Worm (Caenorhabditis elegans) whole organism, early embryonic: Measurements from ENCODE around the gene C49H3.3.
A peak's percentile ranks its signal among the peaks of the same experiment; 100 is the strongest.

Experiments used
- B0310.2 ChIP-seq: sonication (generic microtip); optimal IDR thresholded peaks from 2 replicates; lab custom pipeline; 2016; ENCODE audit warnings: mild to moderate bottlenecking, missing genetic modification characterization, missing compliant biosample characterization
- F13C5.2 ChIP-seq: sonication (generic microtip); optimal IDR thresholded peaks from 2 replicates; lab custom pipeline; 2017; ENCODE audit warnings: mild to moderate bottlenecking, missing genetic modification characterization, inconsistent platforms, missing compliant biosample characterization
- aly-1 ChIP-seq: sonication (generic microtip); optimal IDR thresholded peaks from 2 replicates; lab custom pipeline; 2016; ENCODE audit warnings: missing genetic modification characterization, missing compliant biosample characterization
- ama-1 ChIP-seq: fragments of 150-350 bp; optimal IDR thresholded peaks from 2 replicates; lab custom pipeline; 2014
- ceh-13 ChIP-seq: fragments of 200-800 bp; sonication (Bioruptor generic); optimal IDR thresholded peaks from 2 replicates; lab custom pipeline; 2018; ENCODE audit warnings: mild to moderate bottlenecking, missing genetic modification characterization, missing compliant biosample characterization
- ceh-36 ChIP-seq: sonication (generic microtip); optimal IDR thresholded peaks from 2 replicates; lab custom pipeline; 2016; ENCODE audit warnings: missing genetic modification characterization, inconsistent platforms, missing compliant biosample characterization
- ets-7 ChIP-seq: sonication (generic microtip); optimal IDR thresholded peaks from 2 replicates; lab custom pipeline; 2016; ENCODE audit warnings: missing genotype, missing genetic modification characterization, missing compliant biosample characterization
- flt-1 ChIP-seq: fragments of 200-800 bp; sonication (Bioruptor generic); IDR thresholded peaks from 2 replicates; pipeline ENCODE4 v1.3.6; 2022; ENCODE audit warnings: missing genetic modification characterization, missing compliant biosample characterization
- hmbx-1 ChIP-seq: sonication (generic microtip); optimal IDR thresholded peaks from 2 replicates; lab custom pipeline; 2016; ENCODE audit warnings: mild to moderate bottlenecking, missing genetic modification characterization, missing compliant biosample characterization
- hmg-4 ChIP-seq: fragments of 200-800 bp; sonication (Bioruptor generic); optimal IDR thresholded peaks from 2 replicates; lab custom pipeline; 2018; ENCODE audit warnings: mild to moderate bottlenecking, missing genetic modification characterization, missing compliant biosample characterization
- hnd-1 ChIP-seq: sonication (generic microtip); optimal IDR thresholded peaks from 2 replicates; lab custom pipeline; 2016; ENCODE audit warnings: missing genetic modification characterization, missing compliant biosample characterization
- pes-1 ChIP-seq: fragments of 200-800 bp; sonication (Bioruptor generic); IDR thresholded peaks from 2 replicates; pipeline ENCODE4 v1.3.6; 2022; ENCODE audit warnings: missing genetic modification reagents, missing genetic modification characterization, missing compliant biosample characterization
- scrt-1 ChIP-seq: fragments of 200-800 bp; sonication (Bioruptor generic); IDR thresholded peaks from 2 replicates; pipeline ENCODE4 v1.3.6; 2022; ENCODE audit warnings: missing genetic modification characterization, missing compliant biosample characterization
- sea-1 ChIP-seq: fragments of 200-800 bp; sonication (Bioruptor generic); conservative IDR thresholded peaks from 2 replicates; pipeline ENCODE4 v1.3.6; 2022; ENCODE audit warnings: missing genetic modification characterization, missing compliant biosample characterization
- tbx-11 ChIP-seq: fragments of 200-800 bp; sonication (Bioruptor generic); IDR thresholded peaks from 2 replicates; pipeline ENCODE4 v1.3.6; 2022; ENCODE audit warnings: missing genetic modification characterization, missing compliant biosample characterization
- tbx-37 ChIP-seq: fragments of 200-800 bp; sonication (Bioruptor generic); conservative IDR thresholded peaks from 2 replicates; pipeline ENCODE4 v1.3.6; 2022; ENCODE audit warnings: missing genetic modification reagents, missing genetic modification characterization, missing compliant biosample characterization
- tra-4 ChIP-seq: sonication (generic microtip); optimal IDR thresholded peaks from 2 replicates; lab custom pipeline; 2017; ENCODE audit warnings: missing genetic modification characterization, missing compliant biosample characterization

The C49H3.3 gene

DNA sequence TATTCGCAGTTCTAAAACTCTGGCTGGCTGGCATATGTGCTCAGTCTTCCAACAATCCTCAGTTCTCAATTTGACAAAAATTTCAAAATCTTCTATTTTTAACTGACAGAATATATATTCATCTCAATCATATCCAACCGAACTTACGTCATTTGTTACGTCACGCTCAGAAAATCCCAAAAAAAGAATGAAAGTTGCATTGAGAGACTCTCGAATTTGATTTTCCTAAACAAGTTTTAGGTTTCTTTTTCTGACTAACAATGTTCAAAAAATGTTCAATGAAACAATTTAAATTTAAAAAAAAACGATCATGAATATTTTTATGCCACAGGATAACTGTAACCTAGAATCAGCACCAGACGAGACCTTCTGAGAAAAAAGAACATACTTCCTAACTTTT lies 26.2 kb upstream of the C49H3.3 start:
- TF ChIP-seq ama-1 (no peak), B0310.2 (tag; lab: Kevin White, UChicago) (no peak), tbx-11 (GFP tag; lab: Robert Waterston, UW) (no peak), scrt-1 (GFP tag; lab: Robert Waterston, UW) (no peak), hmg-4 (GFP tag; lab: Kevin White, UChicago) (no peak), sea-1 (no peak), tra-4 (tag; lab: Kevin White, UChicago) (no peak), F13C5.2 (tag; lab: Kevin White, UChicago) (no peak), ceh-13 (no peak), pes-1 (GFP tag; lab: Robert Waterston, UW) (no peak), flt-1 (GFP tag; lab: Robert Waterston, UW) (no peak), ets-7 (tag; lab: Kevin White, UChicago) (no peak)

DNA sequence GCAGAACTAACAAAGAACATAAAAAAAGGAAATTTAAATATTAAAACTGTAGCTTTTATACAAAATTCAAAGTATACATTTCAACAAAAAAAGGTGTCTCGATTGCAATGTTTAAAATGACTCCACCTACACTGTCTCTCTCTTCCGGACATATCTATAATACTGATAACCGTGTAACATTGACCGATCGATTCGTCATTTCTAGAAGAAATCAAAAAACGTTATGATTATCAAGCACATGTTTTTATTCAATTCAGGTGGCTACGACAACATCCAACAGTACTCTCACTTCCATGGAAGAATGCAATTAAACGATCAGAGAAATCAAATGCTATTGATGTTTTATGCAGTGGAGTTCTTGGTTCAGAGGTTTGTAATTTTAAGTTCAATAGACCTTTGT lies 25.7 kb upstream of the C49H3.3 start:
- TF ChIP-seq hmg-4 (GFP tag; lab: Kevin White, UChicago) = no peak
- TF ChIP-seq aly-1 (tag; lab: Kevin White, UChicago) = no peak
- no peak for TF ChIP-seq ceh-13
- no peak for TF ChIP-seq ama-1
- TF ChIP-seq flt-1 (GFP tag; lab: Robert Waterston, UW) = no peak
- no peak for TF ChIP-seq ets-7 (tag; lab: Kevin White, UChicago)
- no peak for TF ChIP-seq hnd-1 (tag; lab: Kevin White, UChicago)
- no peak for TF ChIP-seq F13C5.2 (tag; lab: Kevin White, UChicago)
- no peak for TF ChIP-seq tra-4 (tag; lab: Kevin White, UChicago)
- TF ChIP-seq tbx-37 (GFP tag; lab: Robert Waterston, UW) = no peak
- TF ChIP-seq pes-1 (GFP tag; lab: Robert Waterston, UW) = no peak
- TF ChIP-seq B0310.2 (tag; lab: Kevin White, UChicago) = no peak
- TF ChIP-seq tbx-11 (GFP tag; lab: Robert Waterston, UW) = no peak
- no peak for TF ChIP-seq ceh-36

DNA sequence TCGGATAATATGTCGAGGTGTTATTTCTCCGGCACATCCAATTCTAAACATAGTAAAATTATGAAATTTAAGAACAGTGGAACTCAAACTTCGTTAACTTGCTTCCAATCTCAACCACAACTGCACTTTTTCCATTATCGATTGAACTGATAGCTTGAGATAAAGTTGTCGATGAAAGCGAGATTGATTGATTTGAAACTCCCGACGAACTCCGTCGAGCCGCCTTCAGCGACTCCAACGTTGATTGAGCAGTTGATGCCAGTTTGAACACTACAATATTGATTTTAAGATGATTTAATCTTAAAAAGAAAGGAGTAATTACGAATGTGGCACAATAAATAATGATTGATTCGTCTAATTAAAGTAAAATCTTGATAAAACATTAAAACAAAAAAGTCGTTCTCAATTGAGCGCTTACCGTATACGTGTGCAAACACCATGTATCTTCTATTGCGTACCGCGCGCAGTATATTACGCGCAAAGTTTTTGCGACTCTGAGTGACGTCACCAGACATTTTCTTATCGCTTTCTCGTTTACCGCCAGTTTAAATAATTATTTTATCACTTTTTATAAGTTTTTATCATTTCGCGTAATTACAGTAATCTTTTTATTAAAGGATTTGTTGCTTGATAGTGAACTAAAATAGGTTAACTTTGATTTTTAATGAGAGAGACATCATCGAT lies 21.8 kb upstream of the C49H3.3 start, which contains the start of gene arp-11:
Gene arp-11 (minus strand): TSS at position 51 of the 684 bp plus-strand sequence.
- no peak for TF ChIP-seq pes-1 (GFP tag; lab: Robert Waterston, UW)
- TF ChIP-seq hnd-1 (tag; lab: Kevin White, UChicago) = no peak
- no peak for TF ChIP-seq scrt-1 (GFP tag; lab: Robert Waterston, UW)
- peak; percentile 24 for TF ChIP-seq F13C5.2 (tag; lab: Kevin White, UChicago)
- no peak for TF ChIP-seq ama-1

DNA sequence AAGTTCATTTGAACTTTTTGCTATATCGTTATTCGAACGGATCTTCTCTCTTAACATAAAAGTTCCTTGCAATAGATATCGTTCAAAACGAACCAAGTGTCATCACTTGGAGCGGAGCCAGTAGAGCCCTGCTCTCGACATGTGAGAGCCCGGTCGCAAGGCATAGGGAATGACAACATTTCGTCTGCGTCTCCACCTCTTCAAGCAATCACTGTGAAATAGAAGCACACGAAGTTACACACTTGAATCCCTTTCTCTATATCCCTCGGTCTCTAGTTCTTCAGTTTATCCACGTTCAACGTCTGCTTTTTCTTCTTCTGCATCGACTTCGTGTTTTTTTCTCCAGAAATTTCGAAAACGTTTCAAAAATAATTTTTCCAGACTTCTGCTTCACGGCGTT lies 20.8 kb upstream of the C49H3.3 start, which contains the start of gene C49H3.6:
Gene C49H3.6 (plus strand): TSS at position 380 of the 400 bp plus-strand sequence.
- TF ChIP-seq tbx-11 (GFP tag; lab: Robert Waterston, UW) (no peak), sea-1 (no peak), tra-4 (tag; lab: Kevin White, UChicago) (no peak), B0310.2 (tag; lab: Kevin White, UChicago) (no peak), hmg-4 (GFP tag; lab: Kevin White, UChicago) (no peak), tbx-37 (GFP tag; lab: Robert Waterston, UW) (no peak), F13C5.2 (tag; lab: Kevin White, UChicago) (no peak), scrt-1 (GFP tag; lab: Robert Waterston, UW) (no peak), ceh-36 (no peak), flt-1 (GFP tag; lab: Robert Waterston, UW) (no peak), pes-1 (GFP tag; lab: Robert Waterston, UW) (no peak), ceh-13 (no peak)

DNA sequence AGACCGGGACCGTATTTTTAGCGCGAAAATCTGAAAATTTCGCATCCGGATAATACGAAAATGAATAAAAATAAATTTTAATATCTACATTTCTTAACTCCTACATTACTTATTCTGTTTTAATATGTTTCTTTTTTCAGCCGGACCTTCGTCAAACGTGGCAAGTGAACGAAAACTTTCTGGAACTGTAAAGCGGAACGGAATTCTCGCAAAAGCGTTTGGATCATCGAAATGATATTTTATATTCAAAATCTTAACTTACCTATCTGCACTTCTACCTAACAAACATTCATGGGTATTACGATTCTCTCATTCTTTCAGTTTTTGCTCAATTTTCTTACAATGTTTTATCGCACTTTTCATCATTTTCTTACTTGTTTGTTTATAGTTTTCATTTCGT lies 17.5 kb upstream of the C49H3.3 start:
- TF ChIP-seq sea-1 = no peak
- TF ChIP-seq ama-1 = no peak
- TF ChIP-seq pes-1 (GFP tag; lab: Robert Waterston, UW) = no peak

DNA sequence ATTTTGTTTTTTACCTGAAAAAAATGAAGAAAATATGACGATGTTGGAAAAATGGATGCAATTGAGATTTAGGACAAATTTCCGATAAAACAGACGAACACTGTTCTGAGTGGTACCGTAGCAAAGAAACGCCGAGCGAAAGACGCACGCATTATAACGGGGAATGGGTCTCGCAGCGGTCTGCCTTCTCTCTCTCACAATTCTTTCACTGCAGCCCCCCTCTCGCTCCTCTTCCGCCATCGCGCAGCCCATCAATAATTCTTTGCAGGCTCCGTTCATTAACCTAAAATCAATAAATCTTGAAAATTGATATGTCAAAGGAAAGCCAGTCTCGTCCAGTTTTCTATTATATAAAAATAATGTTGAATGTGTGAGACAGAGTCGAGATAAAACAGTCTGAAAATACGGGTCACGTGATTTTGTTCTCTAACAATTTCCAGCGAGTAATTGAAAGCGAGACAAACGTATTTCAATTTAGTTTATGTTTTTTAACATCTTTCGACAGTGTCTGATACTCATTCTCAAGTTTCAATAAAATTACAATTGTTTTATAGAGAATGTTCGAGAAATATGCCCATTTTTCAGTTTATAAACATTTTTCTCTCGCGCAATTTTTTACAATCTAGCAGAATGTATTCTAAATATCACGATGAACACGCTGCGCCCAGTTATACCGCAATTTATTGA lies 14.6 kb upstream of the C49H3.3 start:
- TF ChIP-seq hmg-4 (GFP tag; lab: Kevin White, UChicago) = peak; percentile 31
- TF ChIP-seq pes-1 (GFP tag; lab: Robert Waterston, UW) = no peak

DNA sequence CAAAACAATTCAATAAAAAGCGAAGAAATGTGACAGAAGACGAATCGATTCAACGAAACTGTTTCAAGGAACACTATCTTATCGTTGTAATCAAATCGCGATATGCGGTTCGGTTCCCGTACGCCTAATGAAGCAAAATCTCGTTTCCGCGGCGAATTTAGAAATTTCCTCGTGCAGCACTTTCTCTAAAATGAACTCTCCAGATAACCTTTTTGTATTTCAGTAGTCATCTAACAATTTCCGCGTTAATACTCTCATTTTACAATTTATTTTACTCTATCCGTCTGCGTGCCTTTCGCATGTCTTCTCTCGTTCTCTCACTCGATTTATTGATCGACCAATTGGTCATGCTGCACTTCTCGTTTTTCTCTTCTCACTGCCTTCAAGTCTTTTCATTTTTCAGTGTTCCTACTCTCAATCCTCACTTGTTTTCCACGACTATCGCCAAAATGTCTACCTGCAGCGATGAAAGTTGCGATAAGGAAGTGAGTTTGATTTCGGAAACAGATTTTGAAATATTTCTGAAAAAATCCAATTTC lies 13.9 kb upstream of the C49H3.3 start, which contains the start of the genes npp-27 and ntl-4:
Gene npp-27 (minus strand): TSS at position 51 of the 539 bp plus-strand sequence.
Gene ntl-4 (plus strand): TSS at position 379 of the 539 bp plus-strand sequence.
- TF ChIP-seq ama-1 (no peak), hmbx-1 (tag; lab: Kevin White, UChicago) (no peak), hmg-4 (GFP tag; lab: Kevin White, UChicago) (no peak), F13C5.2 (tag; lab: Kevin White, UChicago) (no peak), ceh-13 (no peak), B0310.2 (tag; lab: Kevin White, UChicago) (no peak), aly-1 (tag; lab: Kevin White, UChicago) (no peak), tbx-11 (GFP tag; lab: Robert Waterston, UW) (no peak), flt-1 (GFP tag; lab: Robert Waterston, UW) (no peak), scrt-1 (GFP tag; lab: Robert Waterston, UW) (no peak), tra-4 (tag; lab: Kevin White, UChicago) (no peak), hnd-1 (tag; lab: Kevin White, UChicago) (no peak), pes-1 (GFP tag; lab: Robert Waterston, UW) (no peak), ceh-36 (no peak), sea-1 (no peak), tbx-37 (GFP tag; lab: Robert Waterston, UW) (no peak), ets-7 (tag; lab: Kevin White, UChicago) (no peak)
